Worm (Caenorhabditis elegans): ENCODE results near the gene zig-11.
A peak's percentile ranks its signal among the peaks of the same experiment; 100 is the strongest.

ce11 chrV:1871768-1872296, 20.9 kb downstream of the zig-11 start, which contains the start of the genes T10B5.4 and cct-7:
- TF ChIP-seq hlh-15 (tag; optimal IDR thresholded peaks at IDR 0.05) (no peak), pha-4 (tag; optimal IDR thresholded peaks at IDR 0.05) (no peak), lin-11 (tag; optimal IDR thresholded peaks at IDR 0.05) (no peak), ceh-24 (tag; optimal IDR thresholded peaks at IDR 0.05) (no peak), pat-9 (tag; optimal IDR thresholded peaks at IDR 0.05) (peak; percentile 26), unc-55 (GFP tag; optimal IDR thresholded peaks at IDR 0.05) (peak; percentile 53), nfya-1 (tag; optimal IDR thresholded peaks at IDR 0.05) (peak; percentile 92), pag-3 (tag; optimal IDR thresholded peaks at IDR 0.05; ENCODE audit: borderline replicate concordance) (peak; percentile 16), tbx-2 (tag; optimal IDR thresholded peaks at IDR 0.05) (peak; percentile 96)
